Worm (Caenorhabditis elegans): Measurements from ENCODE around the gene R10F2.4.

- no peak for TF ChIP-seq ama-1 (optimal IDR thresholded peaks at IDR 0.05)
- TF ChIP-seq hnd-1 (tag; optimal IDR thresholded peaks at IDR 0.05) = no peak
- no peak for TF ChIP-seq tbx-37 (GFP tag; conservative IDR thresholded peaks at IDR 0.05)
- TF ChIP-seq tbx-11 (GFP tag; IDR thresholded peaks at IDR 0.05) = no peak
- TF ChIP-seq flt-1 (GFP tag; IDR thresholded peaks at IDR 0.05) = no peak
- TF ChIP-seq tra-4 (tag; optimal IDR thresholded peaks at IDR 0.05) = no peak
- no peak for TF ChIP-seq B0310.2 (tag; optimal IDR thresholded peaks at IDR 0.05)
- no peak for TF ChIP-seq ceh-13 (GFP tag; optimal IDR thresholded peaks at IDR 0.05)
- TF ChIP-seq ceh-36 (tag; optimal IDR thresholded peaks at IDR 0.05) = no peak
These were observed 12.3 kb downstream of the R10F2.4 start, which contains the start of gene cdh-1 for ce11 chrIII:2910606-2911005.
